Worm (Caenorhabditis elegans): ENCODE data around the gene C23H5.8.

The C23H5.8 gene

ce11 chrIV:2140543-2140942 is 27.3 kb upstream of the C23H5.8 start, which contains the start of gene C54E4.12:
Gene C54E4.12, minus strand, starts transcription at chrIV:2140643.
- TF ChIP-seq snpc-4 (tag; optimal IDR thresholded peaks at IDR 0.05) (no peak), elt-1 (tag; optimal IDR thresholded peaks at IDR 0.05; ENCODE audit: borderline replicate concordance, insufficient read depth) (no peak), sem-2 (GFP tag; optimal IDR thresholded peaks at IDR 0.05) (no peak), nhr-237 (tag; optimal IDR thresholded peaks at IDR 0.05) (no peak), pha-4 (tag; optimal IDR thresholded peaks at IDR 0.05) (no peak)

ce11 chrIV:2137478-2137877 is 24.3 kb upstream of the C23H5.8 start:
- no peak for TF ChIP-seq lsy-2 (tag; optimal IDR thresholded peaks at IDR 0.05)
- peak; percentile 95 for TF ChIP-seq zip-8 (tag; optimal IDR thresholded peaks at IDR 0.05)

ce11 chrIV:2136607-2137006 is 23.4 kb upstream of the C23H5.8 start, which contains the start of gene test-1:
Gene test-1, plus strand, starts transcription at chrIV:2136951.
- TF ChIP-seq unc-62 (GFP tag; optimal IDR thresholded peaks at IDR 0.05): peak; percentile 45
- peak; percentile 99 for TF ChIP-seq hlh-1 (tag; optimal IDR thresholded peaks at IDR 0.05)
- TF ChIP-seq lin-32 (GFP tag; optimal IDR thresholded peaks at IDR 0.05): peak; percentile 7
- no peak for TF ChIP-seq M03D4.4 (tag; optimal IDR thresholded peaks at IDR 0.05)
- peak; percentile 9 for TF ChIP-seq unc-120 (tag; optimal IDR thresholded peaks at IDR 0.05; ENCODE audit: poor library complexity, severe bottlenecking)

ce11 chrIV:2133431-2133940 is 20.3 kb upstream of the C23H5.8 start, which contains the start of gene C23H5.12:
Gene C23H5.12, plus strand, starts transcription at chrIV:2133481.
- TF ChIP-seq lin-13 (tag; optimal IDR thresholded peaks at IDR 0.05): no peak
- TF ChIP-seq M03D4.4 (tag; optimal IDR thresholded peaks at IDR 0.05): no peak
- no peak for TF ChIP-seq mab-5 (tag; optimal IDR thresholded peaks at IDR 0.05)
- TF ChIP-seq elt-3 (tag; optimal IDR thresholded peaks at IDR 0.05): no peak
- no peak for TF ChIP-seq lin-32 (GFP tag; optimal IDR thresholded peaks at IDR 0.05)
- no peak for TF ChIP-seq mep-1 (tag; optimal IDR thresholded peaks at IDR 0.05)
- TF ChIP-seq nhr-237 (tag; optimal IDR thresholded peaks at IDR 0.05): no peak
- no peak for TF ChIP-seq nhr-76 (tag; optimal IDR thresholded peaks at IDR 0.05)
- TF ChIP-seq hlh-1 (tag; optimal IDR thresholded peaks at IDR 0.05): no peak
- no peak for TF ChIP-seq pha-4 (tag; optimal IDR thresholded peaks at IDR 0.05)
- no peak for TF ChIP-seq cnd-1 (tag; optimal IDR thresholded peaks at IDR 0.05)
- no peak for TF ChIP-seq unc-120 (tag; optimal IDR thresholded peaks at IDR 0.05; ENCODE audit: poor library complexity, severe bottlenecking)
- no peak for TF ChIP-seq snpc-4 (tag; optimal IDR thresholded peaks at IDR 0.05)
- TF ChIP-seq flh-1 (GFP tag; optimal IDR thresholded peaks at IDR 0.05): no peak
- TF ChIP-seq ces-1 (GFP tag; optimal IDR thresholded peaks at IDR 0.05): no peak
- no peak for TF ChIP-seq ceh-39 (tag; optimal IDR thresholded peaks at IDR 0.05)

ce11 chrIV:2130714-2131113 is 17.5 kb upstream of the C23H5.8 start, which contains the start of gene prmt-6:
Gene prmt-6, plus strand, starts transcription at chrIV:2130965.
- TF ChIP-seq pha-4 (tag; optimal IDR thresholded peaks at IDR 0.05): no peak
- TF ChIP-seq mls-2 (tag; optimal IDR thresholded peaks at IDR 0.05): no peak
- TF ChIP-seq unc-62 (GFP tag; optimal IDR thresholded peaks at IDR 0.05): no peak
- no peak for TF ChIP-seq lsy-2 (tag; optimal IDR thresholded peaks at IDR 0.05)
- TF ChIP-seq cnd-1 (tag; optimal IDR thresholded peaks at IDR 0.05): no peak
- TF ChIP-seq drap-1 (GFP tag; optimal IDR thresholded peaks at IDR 0.05): no peak
- TF ChIP-seq lin-13 (tag; optimal IDR thresholded peaks at IDR 0.05): no peak
- TF ChIP-seq ceh-43 (GFP tag; optimal IDR thresholded peaks at IDR 0.05): no peak
- TF ChIP-seq ham-2 (GFP tag; optimal IDR thresholded peaks at IDR 0.05): no peak
- no peak for TF ChIP-seq ces-1 (GFP tag; optimal IDR thresholded peaks at IDR 0.05)
- no peak for TF ChIP-seq nhr-12 (tag; optimal IDR thresholded peaks at IDR 0.05)
- no peak for TF ChIP-seq nhr-76 (tag; optimal IDR thresholded peaks at IDR 0.05)

ce11 chrIV:2128761-2129160 is 15.5 kb upstream of the C23H5.8 start, which contains the start of gene grl-20:
Gene grl-20, minus strand, starts transcription at chrIV:2128861.
- no peak for TF ChIP-seq drap-1 (GFP tag; optimal IDR thresholded peaks at IDR 0.05)
- TF ChIP-seq mls-2 (tag; optimal IDR thresholded peaks at IDR 0.05): no peak
- no peak for TF ChIP-seq sptf-1 (tag; optimal IDR thresholded peaks at IDR 0.05)
- no peak for TF ChIP-seq pha-4 (tag; optimal IDR thresholded peaks at IDR 0.05)
- TF ChIP-seq nhr-12 (tag; optimal IDR thresholded peaks at IDR 0.05): no peak

- no peak for TF ChIP-seq hlh-1 (tag; optimal IDR thresholded peaks at IDR 0.05)
- no peak for TF ChIP-seq elt-1 (tag; optimal IDR thresholded peaks at IDR 0.05; ENCODE audit: borderline replicate concordance, insufficient read depth)
- no peak for TF ChIP-seq sptf-1 (tag; optimal IDR thresholded peaks at IDR 0.05)
- no peak for TF ChIP-seq unc-39 (tag; optimal IDR thresholded peaks at IDR 0.05)
- TF ChIP-seq ceh-39 (tag; optimal IDR thresholded peaks at IDR 0.05): no peak
- TF ChIP-seq nhr-76 (tag; optimal IDR thresholded peaks at IDR 0.05): no peak
- TF ChIP-seq lin-32 (GFP tag; optimal IDR thresholded peaks at IDR 0.05): no peak
- no peak for TF ChIP-seq unc-120 (tag; optimal IDR thresholded peaks at IDR 0.05; ENCODE audit: poor library complexity, severe bottlenecking)
- TF ChIP-seq nhr-237 (tag; optimal IDR thresholded peaks at IDR 0.05): no peak
- no peak for TF ChIP-seq ces-1 (GFP tag; optimal IDR thresholded peaks at IDR 0.05)
- TF ChIP-seq nhr-28 (tag; optimal IDR thresholded peaks at IDR 0.05): no peak
- no peak for TF ChIP-seq bed-3 (GFP tag; optimal IDR thresholded peaks at IDR 0.05)
- no peak for TF ChIP-seq mab-5 (tag; optimal IDR thresholded peaks at IDR 0.05)
- TF ChIP-seq sem-2 (GFP tag; optimal IDR thresholded peaks at IDR 0.05): no peak
- no peak for TF ChIP-seq drap-1 (GFP tag; optimal IDR thresholded peaks at IDR 0.05)
- TF ChIP-seq cnd-1 (tag; optimal IDR thresholded peaks at IDR 0.05): no peak
Observed at ce11 chrIV:2127375-2127774, 14.2 kb upstream of the C23H5.8 start.
